Worm (Caenorhabditis elegans): ENCODE measurements around the gene F08D12.12.

ce11 chrII:2773534-2773933, 13.3 kb downstream of the F08D12.12 start, which contains the start of gene sdz-9:
- TF ChIP-seq R02D3.7 (tag; optimal IDR thresholded peaks at IDR 0.05) (no peak), elt-3 (tag; optimal IDR thresholded peaks at IDR 0.05) (no peak), C34F6.9 (tag; optimal IDR thresholded peaks at IDR 0.05) (no peak), zag-1 (tag; optimal IDR thresholded peaks at IDR 0.05) (no peak), aly-2 (tag; optimal IDR thresholded peaks at IDR 0.05) (no peak), lin-13 (GFP tag; optimal IDR thresholded peaks at IDR 0.05) (no peak), unc-55 (GFP tag; optimal IDR thresholded peaks at IDR 0.05) (no peak)

Measured in whole organism, L2 larva.